Fruit fly (Drosophila melanogaster): ENCODE data around the gene Atu.
A peak's percentile ranks its signal among the peaks of the same experiment; 100 is the strongest.

The Atu gene

dm6 chr3R:5660198-5660893 lies 47.2 kb downstream of the Atu start, which contains the start of gene Wdr33 (continued):
- TF ChIP-seq CG10631 (GFP tag; optimal IDR thresholded peaks at IDR 0.05) (peak; percentile 50), fd85E (GFP tag; optimal IDR thresholded peaks at IDR 0.05) (no peak), spab (GFP tag; optimal IDR thresholded peaks at IDR 0.05) (no peak), CG1621 (tag; optimal IDR thresholded peaks at IDR 0.05) (no peak), Gug (GFP tag; IDR thresholded peaks at IDR 0.05) (0 out of 2 replicates have a peak, but pooled peaks have one; percentile 24), topi (GFP tag; optimal IDR thresholded peaks at IDR 0.05) (peak; percentile 24), Eip93F (GFP tag; optimal IDR thresholded peaks at IDR 0.05) (no peak), CG8632 (GFP tag; optimal IDR thresholded peaks at IDR 0.05) (peak; percentile 51), pdm3 (GFP tag; optimal IDR thresholded peaks at IDR 0.05) (no peak), Ets96B (tag; optimal IDR thresholded peaks at IDR 0.05) (peak; percentile 20), Ets21C (GFP tag; optimal IDR thresholded peaks at IDR 0.05) (peak; percentile 13), ss (GFP tag; optimal IDR thresholded peaks at IDR 0.05) (no peak), CG6276 (GFP tag; optimal IDR thresholded peaks at IDR 0.05) (no peak), salr (GFP tag; optimal IDR thresholded peaks at IDR 0.05) (no peak), CG6808 (GFP tag; optimal IDR thresholded peaks at IDR 0.05) (no peak)
